Fruit fly (Drosophila melanogaster) S2 (cell line): ENCODE data around the gene pall.

ENCODE experiments used
- CG8478 ChIP-seq: fragments of >200 bp; optimal IDR thresholded peaks from 2 replicates; lab custom pipeline; 2018
- CTCF ChIP-seq, 2 experiments: fragments of >200 bp; optimal IDR thresholded peaks; 2 replicates each; lab custom pipeline; 2018

- TF ChIP-seq CG8478 (lab: Kevin White, UChicago) (no peak), CTCF (optimal IDR thresholded peaks at IDR 0.05; lab: Kevin White, UChicago) (no peak)
Measured at dm6 chr3L:9462247-9462769, 25.3 kb downstream of the pall start.
